Worm (Caenorhabditis elegans): Measurements from ENCODE around the gene srsx-40.

Gene srsx-40

DNA sequence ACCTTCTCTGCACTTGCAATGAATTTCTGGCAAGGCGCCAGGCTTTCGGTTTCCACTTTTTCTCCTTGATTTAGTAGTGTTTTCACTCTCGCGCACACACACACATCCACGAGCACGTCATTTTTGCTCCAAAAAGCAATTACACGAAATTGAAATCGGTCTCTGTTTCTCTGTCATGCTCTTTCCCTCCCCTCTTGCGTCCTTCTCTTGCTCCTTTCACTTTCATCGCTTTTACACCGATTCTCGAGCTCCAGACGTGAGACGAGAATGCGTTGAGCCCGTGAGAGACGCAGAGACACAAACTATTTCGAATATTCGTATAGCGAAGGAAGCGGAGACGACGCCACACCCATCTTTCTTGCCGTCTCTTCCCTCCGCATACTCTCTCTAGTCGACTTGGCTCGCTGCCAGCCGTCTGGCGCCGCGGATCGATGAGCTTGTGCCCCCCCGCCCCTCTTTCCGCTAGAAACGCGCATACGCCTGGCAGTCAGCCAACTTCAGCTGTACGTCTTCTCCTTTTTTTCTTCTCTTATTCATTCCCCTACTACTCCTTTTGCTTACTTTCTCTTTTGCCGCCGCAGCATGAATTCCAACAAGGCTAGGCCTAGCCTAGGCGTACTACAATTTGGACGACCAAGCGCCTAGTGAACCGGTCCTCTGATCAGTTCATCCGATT, 24.7 kb upstream of the srsx-40 start:
- peak; percentile 89 for TF ChIP-seq sma-9 (GFP tag; optimal IDR thresholded peaks at IDR 0.05)
- TF ChIP-seq sma-9 (tag; optimal IDR thresholded peaks at IDR 0.05): no peak
- no peak for TF ChIP-seq nhr-77 (tag; optimal IDR thresholded peaks at IDR 0.05)
- TF ChIP-seq ama-1 (optimal IDR thresholded peaks at IDR 0.05): no peak
- TF ChIP-seq elt-3 (tag; optimal IDR thresholded peaks at IDR 0.05): no peak
- no peak for TF ChIP-seq sma-3 (GFP tag; optimal IDR thresholded peaks at IDR 0.05)
- no peak for TF ChIP-seq aly-2 (tag; optimal IDR thresholded peaks at IDR 0.05)
- no peak for TF ChIP-seq nhr-10 (tag; optimal IDR thresholded peaks at IDR 0.05)
- TF ChIP-seq mdl-1 (tag; optimal IDR thresholded peaks at IDR 0.05): peak; percentile 68
- peak; percentile 93 for TF ChIP-seq zag-1 (tag; optimal IDR thresholded peaks at IDR 0.05)
- TF ChIP-seq Y55F3AM.14 (GFP tag; optimal IDR thresholded peaks at IDR 0.05): peak; percentile 88
- no peak for TF ChIP-seq ceh-82 (tag; optimal IDR thresholded peaks at IDR 0.05)
- no peak for TF ChIP-seq mbf-1 (tag; optimal IDR thresholded peaks at IDR 0.05)
- TF ChIP-seq lsy-2 (tag; optimal IDR thresholded peaks at IDR 0.05): peak; percentile 51 to 75
- TF ChIP-seq alr-1 (tag; optimal IDR thresholded peaks at IDR 0.05): no peak
- no peak for TF ChIP-seq gmeb-1 (tag; optimal IDR thresholded peaks at IDR 0.05)
- no peak for TF ChIP-seq unc-39 (tag; optimal IDR thresholded peaks at IDR 0.05)
- TF ChIP-seq F13H6.1 (tag; optimal IDR thresholded peaks at IDR 0.05): peak; percentile 94
- TF ChIP-seq ztf-1 (GFP tag; conservative IDR thresholded peaks at IDR 0.05): no peak
- TF ChIP-seq mab-5 (tag; optimal IDR thresholded peaks at IDR 0.05): peak; percentile 77
- no peak for TF ChIP-seq skn-1 (tag; optimal IDR thresholded peaks at IDR 0.05)
- no peak for TF ChIP-seq ztf-11 (tag; optimal IDR thresholded peaks at IDR 0.05)
- TF ChIP-seq nhr-12 (tag; optimal IDR thresholded peaks at IDR 0.05): no peak
- TF ChIP-seq nhr-23 (tag; optimal IDR thresholded peaks at IDR 0.05): no peak
- TF ChIP-seq fos-1 (tag; optimal IDR thresholded peaks at IDR 0.05): no peak
- peak; percentile 52 for TF ChIP-seq nhr-25 (tag; optimal IDR thresholded peaks at IDR 0.05)
- TF ChIP-seq nhr-6 (tag; optimal IDR thresholded peaks at IDR 0.05): no peak
- no peak for TF ChIP-seq nhr-237 (tag; optimal IDR thresholded peaks at IDR 0.05)
- TF ChIP-seq C34F6.9 (tag; optimal IDR thresholded peaks at IDR 0.05): peak; percentile 94
- no peak for TF ChIP-seq lin-39 (tag; optimal IDR thresholded peaks at IDR 0.05)
- TF ChIP-seq snpc-4 (tag; optimal IDR thresholded peaks at IDR 0.05): no peak
- no peak for TF ChIP-seq unc-62 (GFP tag; optimal IDR thresholded peaks at IDR 0.05)
- TF ChIP-seq egl-27 (tag; optimal IDR thresholded peaks at IDR 0.05): peak; percentile 42
- no peak for TF ChIP-seq dmd-4 (tag; optimal IDR thresholded peaks at IDR 0.05)
- TF ChIP-seq lin-13 (GFP tag; optimal IDR thresholded peaks at IDR 0.05): peak; percentile 71
- peak; percentile 8 for TF ChIP-seq ZK546.5 (tag; optimal IDR thresholded peaks at IDR 0.05)
- peak; percentile 67 for TF ChIP-seq ztf-4 (tag; optimal IDR thresholded peaks at IDR 0.05)
- peak; percentile 44 for TF ChIP-seq nhr-21 (tag; optimal IDR thresholded peaks at IDR 0.05)
- peak; percentile 78 for TF ChIP-seq crh-2 (tag; optimal IDR thresholded peaks at IDR 0.05)
- TF ChIP-seq ceh-16 (tag; optimal IDR thresholded peaks at IDR 0.05): no peak
- no peak for TF ChIP-seq elt-1 (tag; optimal IDR thresholded peaks at IDR 0.05)
- TF ChIP-seq peb-1 (tag; optimal IDR thresholded peaks at IDR 0.05): no peak
- peak; percentile 88 for TF ChIP-seq unc-55 (GFP tag; optimal IDR thresholded peaks at IDR 0.05)
- peak; percentile 85 for TF ChIP-seq blmp-1 (tag; optimal IDR thresholded peaks at IDR 0.05; ENCODE audit: insufficient read depth)
- no peak for TF ChIP-seq R02D3.7 (tag; optimal IDR thresholded peaks at IDR 0.05)
- TF ChIP-seq sem-4 (tag; optimal IDR thresholded peaks at IDR 0.05): peak; percentile 50
- TF ChIP-seq nhr-129 (tag; optimal IDR thresholded peaks at IDR 0.05): peak; percentile 91
- TF ChIP-seq nhr-11 (tag; optimal IDR thresholded peaks at IDR 0.05): no peak
- peak; percentile 41 for TF ChIP-seq lin-11 (tag; optimal IDR thresholded peaks at IDR 0.05)
